Worm (Caenorhabditis elegans) whole organism, young adult: ENCODE data around the gene C50E3.11.

ENCODE experiments used
- B0261.1 ChIP-seq: sonication (generic microtip); optimal IDR thresholded peaks from 2 replicates; lab custom pipeline; 2016; ENCODE audit warnings: mild to moderate bottlenecking, missing genetic modification characterization, moderate library complexity, missing compliant biosample characterization
- B0336.3 ChIP-seq: fragments of 200-800 bp; sonication (Bioruptor generic); IDR thresholded peaks from 2 replicates; pipeline ENCODE4 v1.3.6; 2022; ENCODE audit warnings: missing genetic modification characterization, missing compliant biosample characterization
- F33H1.4 ChIP-seq: fragments of 200-800 bp; sonication (Bioruptor generic); IDR thresholded peaks from 2 replicates; pipeline ENCODE4 v1.3.6; 2022; ENCODE audit warnings: missing genetic modification reagents, missing genetic modification characterization, missing compliant biosample characterization
- F39B2.1 ChIP-seq: fragments of 200-800 bp; sonication (Bioruptor generic); IDR thresholded peaks from 2 replicates; pipeline ENCODE4 v1.3.6; 2022; ENCODE audit warnings: missing genetic modification reagents, missing genetic modification characterization, missing compliant biosample characterization
- F49E8.2 ChIP-seq: sonication (generic microtip); optimal IDR thresholded peaks from 3 replicates; lab custom pipeline; 2017; ENCODE audit warnings: missing genetic modification characterization, mild to moderate bottlenecking, missing compliant biosample characterization, antibody characterized with exemption, moderate library complexity; ENCODE audit not compliant: insufficient read depth
- F52B5.7 ChIP-seq: sonication (generic microtip); optimal IDR thresholded peaks from 2 replicates; lab custom pipeline; 2016; ENCODE audit warnings: mild to moderate bottlenecking, missing genetic modification characterization, missing compliant biosample characterization
- Y56A3A.18 ChIP-seq: fragments of 200-800 bp; sonication (Bioruptor generic); IDR thresholded peaks from 2 replicates; pipeline ENCODE4 v1.3.6; 2022; ENCODE audit warnings: missing genetic modification reagents, missing genetic modification characterization, missing compliant biosample characterization
- Y79H2A.3 ChIP-seq: fragments of 200-800 bp; sonication (Bioruptor generic); conservative IDR thresholded peaks from 2 replicates; pipeline ENCODE4 v1.3.6; 2022; ENCODE audit warnings: missing genetic modification reagents, missing genetic modification characterization, missing compliant biosample characterization
- ZK185.1 ChIP-seq: sonication (generic microtip); optimal IDR thresholded peaks from 2 replicates; lab custom pipeline; 2016; ENCODE audit warnings: mild to moderate bottlenecking, missing genetic modification characterization, missing compliant biosample characterization; ENCODE audit not compliant: poor library complexity, severe bottlenecking
- akir-1 ChIP-seq: fragments of 200-800 bp; sonication (Bioruptor generic); optimal IDR thresholded peaks from 2 replicates; lab custom pipeline; 2018; ENCODE audit warnings: mild to moderate bottlenecking, missing genetic modification characterization, moderate library complexity, missing compliant biosample characterization
- ama-1 ChIP-seq, 3 experiments: fragments of 150-350 bp in 1 of 3; sonication (generic microtip) in 2 of 3; optimal IDR thresholded peaks; 2 replicates each; lab custom pipeline; 2014 to 2018; ENCODE audit warnings: missing biosample characterization in 2 of 3, missing genetic modification characterization in 2 of 3, missing genetic modification reagents in 2 of 3
- aptf-2 ChIP-seq: fragments of 200-800 bp; sonication (Bioruptor generic); conservative IDR thresholded peaks from 2 replicates; pipeline ENCODE4 v1.3.6; 2022; ENCODE audit warnings: missing genetic modification reagents, missing genetic modification characterization, missing compliant biosample characterization
- atf-7 ChIP-seq: sonication (generic microtip); optimal IDR thresholded peaks from 2 replicates; lab custom pipeline; 2017; ENCODE audit warnings: mild to moderate bottlenecking, missing genetic modification characterization, missing compliant biosample characterization
- attf-3 ChIP-seq: fragments of 200-800 bp; sonication (Bioruptor generic); conservative IDR thresholded peaks from 2 replicates; pipeline ENCODE4 v1.3.6; 2022; ENCODE audit warnings: missing genetic modification reagents, missing genetic modification characterization, missing compliant biosample characterization
- cebp-1 ChIP-seq, 2 experiments: fragments of 200-800 bp in 1 of 2; sonication (Bioruptor generic) in 1 of 2; sonication (generic microtip) in 1 of 2; IDR thresholded peaks in 1 of 2; optimal IDR thresholded peaks in 1 of 2; 2 replicates each; pipeline versions ENCODE4 v1.3.6 to Lab custom; 2017 to 2022; ENCODE audit warnings: missing compliant biosample characterization in 2 of 2, missing genetic modification characterization in 2 of 2, mild to moderate bottlenecking in 1 of 2, missing genetic modification reagents in 1 of 2, moderate library complexity in 1 of 2
- ceh-100 ChIP-seq: fragments of 200-800 bp; sonication (Bioruptor generic); IDR thresholded peaks from 2 replicates; pipeline ENCODE4 v1.3.6; 2022; ENCODE audit warnings: missing genetic modification reagents, missing genetic modification characterization, missing compliant biosample characterization
- ceh-91 ChIP-seq: fragments of 200-800 bp; sonication (Bioruptor generic); IDR thresholded peaks from 2 replicates; pipeline ENCODE4 v1.3.6; 2022; ENCODE audit warnings: missing genetic modification reagents, missing genetic modification characterization, missing compliant biosample characterization
- chd-7 ChIP-seq: sonication (generic microtip); optimal IDR thresholded peaks from 2 replicates; lab custom pipeline; 2016; ENCODE audit warnings: mild to moderate bottlenecking, missing genetic modification characterization, moderate library complexity, missing compliant biosample characterization
- die-1 ChIP-seq: sonication (generic microtip); optimal IDR thresholded peaks from 2 replicates; lab custom pipeline; 2016; ENCODE audit warnings: missing genotype, mild to moderate bottlenecking, missing genetic modification characterization, missing compliant biosample characterization
- dpl-1 ChIP-seq: fragments of 150-350 bp; optimal IDR thresholded peaks from 2 replicates; lab custom pipeline; 2014; ENCODE audit warnings: missing biosample characterization, missing genetic modification reagents, missing genetic modification characterization
- efl-1 ChIP-seq: fragments of 150-350 bp; optimal IDR thresholded peaks from 2 replicates; lab custom pipeline; 2014; ENCODE audit warnings: missing biosample characterization, missing genetic modification reagents, missing genetic modification characterization
- egl-44 ChIP-seq: fragments of 200-800 bp; sonication (Bioruptor generic); IDR thresholded peaks from 2 replicates; pipeline ENCODE4 v1.3.6; 2022; ENCODE audit warnings: missing genetic modification reagents, missing genetic modification characterization, missing compliant biosample characterization
- egrh-3 ChIP-seq: fragments of 200-800 bp; sonication (Bioruptor generic); IDR thresholded peaks from 2 replicates; pipeline ENCODE4 v1.3.6; 2022; ENCODE audit warnings: missing genetic modification reagents, missing genetic modification characterization, missing compliant biosample characterization
- fkh-3 ChIP-seq: sonication (generic microtip); optimal IDR thresholded peaks from 2 replicates; lab custom pipeline; 2016; ENCODE audit warnings: mild to moderate bottlenecking, missing genetic modification characterization, missing compliant biosample characterization
- hlh-26 ChIP-seq: fragments of 200-800 bp; sonication (Bioruptor generic); conservative IDR thresholded peaks from 2 replicates; pipeline ENCODE4 v1.3.6; 2022; ENCODE audit warnings: missing genetic modification reagents, missing genetic modification characterization, missing compliant biosample characterization
- lin-35 ChIP-seq, 3 experiments: fragments of 150-350 bp in 2 of 3; sonication (generic microtip) in 1 of 3; optimal IDR thresholded peaks; 2 replicates each; lab custom pipeline; 2014 to 2018; ENCODE audit warnings: missing biosample characterization in 3 of 3, missing genetic modification characterization in 3 of 3, missing genetic modification reagents in 3 of 3
- lsy-27 ChIP-seq: sonication (generic microtip); optimal IDR thresholded peaks from 2 replicates; lab custom pipeline; 2017; ENCODE audit warnings: missing genetic modification characterization, mild to moderate bottlenecking, missing compliant biosample characterization, antibody characterized with exemption, missing genotype, borderline replicate concordance; ENCODE audit not compliant: insufficient read depth
- madf-3 ChIP-seq: fragments of 200-800 bp; sonication (Bioruptor generic); IDR thresholded peaks from 2 replicates; pipeline ENCODE4 v1.3.6; 2022; ENCODE audit warnings: missing genetic modification reagents, missing genetic modification characterization, missing compliant biosample characterization
- mel-28 ChIP-seq: sonication (generic microtip); optimal IDR thresholded peaks from 2 replicates; lab custom pipeline; 2016; ENCODE audit warnings: borderline replicate concordance, mild to moderate bottlenecking, missing genetic modification characterization, missing compliant biosample characterization
- mes-4 ChIP-seq: sonication (generic microtip); optimal IDR thresholded peaks from 2 replicates; lab custom pipeline; 2016; ENCODE audit warnings: missing genotype, missing genetic modification characterization, missing compliant biosample characterization
- mxl-1 ChIP-seq: sonication (generic microtip); optimal IDR thresholded peaks from 2 replicates; lab custom pipeline; 2016; ENCODE audit warnings: missing genetic modification characterization, missing compliant biosample characterization
- nfya-2 ChIP-seq: fragments of 200-800 bp; sonication (Bioruptor generic); IDR thresholded peaks from 2 replicates; pipeline ENCODE4 v1.3.6; 2022; ENCODE audit warnings: missing genetic modification reagents, missing genetic modification characterization, missing compliant biosample characterization
- nhr-179 ChIP-seq: sonication (generic microtip); optimal IDR thresholded peaks from 2 replicates; lab custom pipeline; 2016; ENCODE audit warnings: mild to moderate bottlenecking, missing genetic modification characterization, missing compliant biosample characterization
- somi-1 ChIP-seq: fragments of 200-800 bp; sonication (Bioruptor generic); optimal IDR thresholded peaks from 2 replicates; lab custom pipeline; 2018; ENCODE audit warnings: mild to moderate bottlenecking, missing genetic modification characterization, missing compliant biosample characterization
- tlf-1 ChIP-seq: fragments of 200-800 bp; sonication (Bioruptor generic); optimal IDR thresholded peaks from 2 replicates; lab custom pipeline; 2018; ENCODE audit warnings: mild to moderate bottlenecking, missing genetic modification characterization, missing compliant biosample characterization
- xnd-1 ChIP-seq: sonication (generic microtip); optimal IDR thresholded peaks from 2 replicates; lab custom pipeline; 2016; ENCODE audit warnings: missing genotype, missing genetic modification reagents, missing genetic modification characterization, missing compliant biosample characterization
- zfh-2 ChIP-seq: fragments of 200-800 bp; sonication (Bioruptor generic); conservative IDR thresholded peaks from 2 replicates; pipeline ENCODE4 v1.3.6; 2022; ENCODE audit warnings: missing genetic modification reagents, missing genetic modification characterization, missing compliant biosample characterization
- zim-3 ChIP-seq: sonication (generic microtip); optimal IDR thresholded peaks from 2 replicates; lab custom pipeline; 2017; ENCODE audit warnings: mild to moderate bottlenecking, missing genetic modification characterization, moderate library complexity, missing compliant biosample characterization

C50E3.11 gene

DNA sequence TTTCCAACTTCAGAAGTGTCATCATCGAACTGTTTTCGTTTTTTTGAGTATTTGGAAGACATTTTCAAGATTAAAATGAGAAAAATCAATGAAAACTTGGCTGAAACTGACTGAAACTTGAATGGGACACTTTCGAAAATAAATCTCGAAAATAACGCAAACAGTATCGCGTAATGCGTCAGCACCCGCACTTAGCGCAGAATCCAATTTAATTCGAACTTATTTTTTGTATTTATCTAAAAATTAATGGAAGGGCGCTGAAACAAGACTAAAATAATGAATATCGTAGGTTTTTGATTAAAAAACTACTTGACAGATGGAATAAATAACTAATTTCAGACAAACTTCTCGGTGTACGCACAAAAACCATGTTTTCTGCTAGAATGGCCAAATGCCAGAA lies 27.7 kb downstream of the C50E3.11 start, which contains the start of the genes snu-66 and ints-9 (continued):
- TF ChIP-seq ZK185.1 (tag; lab: Kevin White, UChicago) (peak; percentile 46), B0336.3 (GFP tag; lab: Robert Waterston, UW) (no peak), aptf-2 (GFP tag; lab: Robert Waterston, UW) (no peak)
- TF ChIP-seq, all 124 proteins: peak for 19

DNA sequence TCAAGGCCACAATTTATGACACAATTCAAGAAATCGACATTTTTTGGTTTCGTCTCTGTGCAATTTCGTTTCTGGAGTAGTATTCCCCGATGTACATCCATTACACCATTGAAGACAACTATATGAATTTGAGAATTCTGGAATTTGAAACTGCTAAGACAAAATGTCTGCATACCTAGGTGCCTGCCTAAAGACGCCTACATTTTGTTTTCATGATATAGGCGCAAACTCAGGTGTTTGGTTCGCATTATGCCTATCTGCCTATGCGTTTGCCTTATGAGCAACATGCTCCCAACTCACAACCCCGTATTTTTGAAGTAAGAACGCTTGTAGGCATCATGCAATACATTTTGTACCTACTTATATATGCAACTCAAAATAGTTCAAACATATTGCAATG lies 32.3 kb downstream of the C50E3.11 start, which contains the start of gene F19F10.14:
Gene F19F10.14, minus strand, starts transcription at position 101 of the 400 bp plus-strand sequence.
- TF ChIP-seq zfh-2 (GFP tag; lab: Robert Waterston, UW) (no peak), xnd-1 (no peak), egrh-3 (no peak), B0261.1 (tag; lab: Kevin White, UChicago) (no peak), lsy-27 (tag; lab: Kevin White, UChicago) (no peak), nhr-179 (tag; lab: Kevin White, UChicago) (no peak), mes-4 (tag; lab: Kevin White, UChicago) (no peak), tlf-1 (GFP tag; lab: Kevin White, UChicago) (no peak), dpl-1 (no peak), atf-7 (no peak), Y79H2A.3 (no peak), zim-3 (tag; lab: Kevin White, UChicago) (no peak), mel-28 (tag; lab: Kevin White, UChicago) (no peak), nfya-2 (GFP tag; lab: Robert Waterston, UW) (no peak), ceh-91 (GFP tag; lab: Robert Waterston, UW) (no peak), F39B2.1 (GFP tag; lab: Robert Waterston, UW) (no peak), lin-35 (GFP tag; optimal IDR thresholded peaks at IDR 0.05; lab: Kevin White, UChicago) (no peak), hlh-26 (GFP tag; lab: Robert Waterston, UW) (no peak), ceh-100 (GFP tag; lab: Robert Waterston, UW) (no peak)

DNA sequence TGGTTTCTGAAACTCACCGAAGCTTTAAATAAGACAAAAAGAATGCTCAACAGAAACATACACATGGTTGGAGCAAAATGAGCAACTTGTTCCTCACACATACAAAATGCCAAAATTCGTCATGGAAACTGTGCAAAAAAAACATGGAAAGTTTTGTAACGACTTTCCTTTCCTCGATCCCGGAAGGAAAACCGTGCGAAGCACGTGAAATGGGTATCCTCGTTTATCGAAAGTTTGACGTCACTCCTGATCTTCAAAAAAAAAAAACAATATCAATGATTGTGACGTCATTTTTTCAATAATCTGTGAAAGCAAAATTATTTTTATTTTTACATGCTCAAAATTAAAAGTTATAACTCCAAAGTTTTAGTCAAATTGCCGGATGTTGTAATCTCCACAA lies 33.0 kb downstream of the C50E3.11 start, which contains the start of gene clec-212:
Gene clec-212, minus strand, starts transcription at position 101 of the 400 bp plus-strand sequence.
- TF ChIP-seq efl-1 (GFP tag; lab: Kevin White, UChicago) (no peak), egl-44 (GFP tag; lab: Robert Waterston, UW) (no peak), chd-7 (no peak), F52B5.7 (tag; lab: Kevin White, UChicago) (no peak), akir-1 (GFP tag; lab: Kevin White, UChicago) (no peak), fkh-3 (tag; lab: Kevin White, UChicago) (no peak), madf-3 (no peak), attf-3 (GFP tag; lab: Robert Waterston, UW) (no peak), somi-1 (GFP tag; lab: Kevin White, UChicago) (no peak), cebp-1 (GFP tag; IDR thresholded peaks at IDR 0.05; lab: Robert Waterston, UW) (no peak), cebp-1 (tag; optimal IDR thresholded peaks at IDR 0.05; lab: Kevin White, UChicago) (no peak)

DNA sequence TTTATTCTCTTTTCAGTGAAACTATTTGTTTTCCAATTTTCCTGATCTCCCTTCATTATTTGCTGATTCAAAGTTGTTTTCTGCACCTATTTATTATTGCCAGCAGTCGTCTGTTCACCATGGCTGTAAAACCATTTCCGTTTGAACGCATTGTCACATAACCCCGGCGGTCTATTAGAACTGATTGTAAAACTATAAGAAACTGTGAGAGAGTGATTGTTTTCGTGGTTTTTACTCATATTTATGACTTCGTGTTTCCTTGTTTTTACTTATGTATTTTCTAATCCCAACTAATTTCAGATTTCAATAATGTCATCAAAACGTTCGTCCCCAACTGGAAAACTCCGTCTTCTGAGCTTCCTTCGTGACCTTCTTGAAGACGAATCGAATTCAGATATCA lies 40.3 kb downstream of the C50E3.11 start, which contains the start of gene F19F10.1:
Gene F19F10.1, plus strand, starts transcription at position 301 of the 400 bp plus-strand sequence.
- TF ChIP-seq F49E8.2 (tag; lab: Kevin White, UChicago): no peak
- TF ChIP-seq ama-1 (optimal IDR thresholded peaks at IDR 0.05; lab: Kevin White, UChicago): no peak
- no peak for TF ChIP-seq ama-1 (GFP tag; optimal IDR thresholded peaks at IDR 0.05; lab: Kevin White, UChicago)
- TF ChIP-seq fkh-3 (tag; lab: Kevin White, UChicago): no peak
- no peak for TF ChIP-seq die-1 (tag; lab: Kevin White, UChicago)
- TF ChIP-seq F33H1.4 (GFP tag; lab: Robert Waterston, UW): no peak
- no peak for TF ChIP-seq mel-28 (tag; lab: Kevin White, UChicago)
- TF ChIP-seq Y56A3A.18 (GFP tag; lab: Robert Waterston, UW): no peak
- TF ChIP-seq mxl-1 (tag; lab: Kevin White, UChicago): no peak
- TF ChIP-seq, all 124 proteins: peak for 0
